Fruit fly (Drosophila melanogaster) whole organism, wandering third instar larva: ENCODE data around the gene CG32196.

ENCODE experiments used
- CG32264 ChIP-seq: fragments of 200-800 bp; sonication (Bioruptor generic); optimal IDR thresholded peaks from 2 replicates; lab custom pipeline; 2016; ENCODE audit warnings: missing biosample characterization, missing genetic modification characterization
- CG9705 ChIP-seq: fragments of 200-800 bp; sonication (Bioruptor generic); optimal IDR thresholded peaks from 2 replicates; lab custom pipeline; 2018; ENCODE audit warnings: missing biosample characterization, mild to moderate bottlenecking, missing genetic modification characterization
- Dfd ChIP-seq: fragments of >200 bp; optimal IDR thresholded peaks from 2 replicates; lab custom pipeline; 2017; ENCODE audit warnings: missing biosample characterization, missing genetic modification characterization
- HLH106 ChIP-seq: fragments of 200-800 bp; optimal IDR thresholded peaks from 3 replicates; lab custom pipeline; 2019; ENCODE audit warnings: missing biosample characterization, mild to moderate bottlenecking, missing genetic modification characterization, moderate library complexity
- Hr78 ChIP-seq: fragments of >200 bp; optimal IDR thresholded peaks from 2 replicates; lab custom pipeline; 2017; ENCODE audit warnings: missing biosample characterization, missing genetic modification characterization
- Sp1 ChIP-seq: fragments of 200-800 bp; sonication (Bioruptor generic); optimal IDR thresholded peaks from 3 replicates; lab custom pipeline; 2019; ENCODE audit warnings: missing biosample characterization, mild to moderate bottlenecking, missing genetic modification characterization, moderate library complexity
- brk ChIP-seq: fragments of 200-800 bp; sonication (Bioruptor generic); optimal IDR thresholded peaks from 2 replicates; lab custom pipeline; 2016; ENCODE audit warnings: missing biosample characterization, mild to moderate bottlenecking, missing genetic modification characterization
- dl ChIP-seq, 2 experiments: fragments of 175-275, 200-275 bp in 1 of 2; fragments of 200-275 bp in 1 of 2; sonication (Bioruptor generic); optimal IDR thresholded peaks; lab custom pipeline; 2018; ENCODE audit warnings: mild to moderate bottlenecking in 2 of 2, missing biosample characterization in 2 of 2, missing genetic modification characterization in 2 of 2, moderate library complexity in 2 of 2; ENCODE audit not compliant: partially characterized antibody in 2 of 2, insufficient read depth in 1 of 2
- ey ChIP-seq: fragments of 200-800 bp; sonication (Bioruptor generic); optimal IDR thresholded peaks from 2 replicates; lab custom pipeline; 2016; ENCODE audit warnings: missing biosample characterization, missing genetic modification characterization
- pan ChIP-seq: fragments of >200 bp; optimal IDR thresholded peaks from 2 replicates; lab custom pipeline; 2017
- sv ChIP-seq: fragments of 200-800 bp; sonication (Bioruptor generic); optimal IDR thresholded peaks from 3 replicates; lab custom pipeline; 2016; ENCODE audit warnings: missing biosample characterization, missing genetic modification characterization
- tai ChIP-seq: sonication (Bioruptor generic); optimal IDR thresholded peaks from 2 replicates; lab custom pipeline; 2016; ENCODE audit warnings: missing biosample characterization, missing genetic modification characterization

dm6 chr3L:18425288-18425687, 35.5 kb downstream of the CG32196 start:
- no peak for TF ChIP-seq Dfd (GFP tag; lab: Kevin White, UChicago)
- TF ChIP-seq CG9705 (GFP tag; lab: Kevin White, UChicago): no peak
- TF ChIP-seq brk: no peak
- no peak for TF ChIP-seq HLH106
- no peak for TF ChIP-seq ey (GFP tag; lab: Kevin White, UChicago)
- no peak for TF ChIP-seq pan (lab: Kevin White, UChicago)
- no peak for TF ChIP-seq dl (GFP tag; optimal IDR thresholded peaks at IDR 0.05; lab: Kevin White, UChicago; ENCODE audit: insufficient read depth in 1 of 2, partially characterized antibody in 2 of 2)
- TF ChIP-seq sv (GFP tag; lab: Kevin White, UChicago): no peak
- TF ChIP-seq tai (GFP tag; lab: Kevin White, UChicago): no peak
- TF ChIP-seq Sp1 (GFP tag; lab: Kevin White, UChicago): no peak
- no peak for TF ChIP-seq Hr78
- no peak for TF ChIP-seq CG32264 (GFP tag; lab: Kevin White, UChicago)
